Fruit fly (Drosophila melanogaster) whole organism, embryonic: ENCODE data around the gene CG10064.

Experiments
- Bgb ChIP-seq: fragments of 200-800 bp; sonication (Bioruptor generic); IDR thresholded peaks from 2 replicates; pipeline ENCODE4 v1.3.6; 2022; ENCODE audit warnings: missing biosample characterization, missing genetic modification characterization; ENCODE audit not compliant: partially characterized antibody
- CG11398 ChIP-seq: fragments of 200-800 bp; sonication (Bioruptor generic); optimal IDR thresholded peaks from 2 replicates; lab custom pipeline; 2016; ENCODE audit warnings: missing biosample characterization, missing genetic modification characterization
- CG11456 ChIP-seq: fragments of 200-800 bp; sonication (Bioruptor generic); IDR thresholded peaks from 3 replicates; pipeline ENCODE4 v1.3.6; 2022; ENCODE audit warnings: missing biosample characterization, missing genetic modification characterization
- CG12071 ChIP-seq: fragments of 200-800 bp; sonication (Bioruptor generic); optimal IDR thresholded peaks from 3 replicates; lab custom pipeline; 2018; ENCODE audit warnings: missing biosample characterization, mild to moderate bottlenecking, missing genetic modification characterization
- CG13287 ChIP-seq: fragments of 200-800 bp; sonication (Bioruptor generic); IDR thresholded peaks from 2 replicates; pipeline ENCODE4 v1.3.6; 2022; ENCODE audit warnings: missing biosample characterization, missing genetic modification characterization; ENCODE audit not compliant: partially characterized antibody
- CG14860 ChIP-seq: fragments of 200-800 bp; sonication (Bioruptor generic); IDR thresholded peaks from 3 replicates; pipeline ENCODE4 v1.3.6; 2022; ENCODE audit warnings: missing biosample characterization, missing genetic modification characterization; ENCODE audit not compliant: partially characterized antibody
- CG16813 ChIP-seq: fragments of 200-800 bp; sonication (Bioruptor generic); IDR thresholded peaks from 3 replicates; pipeline ENCODE4 v1.3.6; 2022; ENCODE audit warnings: missing biosample characterization, missing genetic modification characterization; ENCODE audit not compliant: partially characterized antibody
- CG2889 ChIP-seq: fragments of 200-800 bp; sonication (Bioruptor generic); IDR thresholded peaks from 3 replicates; pipeline ENCODE4 v1.3.6; 2022; ENCODE audit warnings: missing biosample characterization, missing genetic modification characterization
- CG31365 ChIP-seq: fragments of 200-800 bp; sonication (Bioruptor generic); optimal IDR thresholded peaks from 2 replicates; lab custom pipeline; 2018; ENCODE audit warnings: missing biosample characterization, mild to moderate bottlenecking, missing genetic modification characterization
- CG32532 ChIP-seq: fragments of 200-800 bp; sonication (Bioruptor generic); IDR thresholded peaks from 2 replicates; pipeline ENCODE4 v1.3.6; 2022; ENCODE audit warnings: missing biosample characterization, missing genetic modification characterization
- CG6765 ChIP-seq: fragments of 200-800 bp; sonication (Bioruptor generic); optimal IDR thresholded peaks from 3 replicates; lab custom pipeline; 2017; ENCODE audit warnings: missing biosample characterization, mild to moderate bottlenecking, missing genetic modification characterization
- Deaf1 ChIP-seq: fragments of 200-800 bp; optimal IDR thresholded peaks from 3 replicates; lab custom pipeline; 2019; ENCODE audit warnings: missing biosample characterization, mild to moderate bottlenecking, missing genetic modification characterization, moderate library complexity
- Dip2 ChIP-seq: fragments of 200-800 bp; sonication (Bioruptor generic); IDR thresholded peaks from 2 replicates; pipeline ENCODE4 v1.3.6; 2022; ENCODE audit warnings: missing biosample characterization, missing genetic modification characterization
- Dll ChIP-seq: fragments of 200-800 bp; sonication (Bioruptor generic); IDR thresholded peaks from 4 replicates; pipeline ENCODE4 v1.3.6; 2022; ENCODE audit warnings: missing biosample characterization, missing genetic modification characterization; ENCODE audit not compliant: partially characterized antibody
- Dref ChIP-seq: fragments of 200-800 bp; sonication (Bioruptor generic); IDR thresholded peaks from 2 replicates; pipeline ENCODE4 v1.3.6; 2022; ENCODE audit warnings: missing biosample characterization, missing genetic modification characterization
- Ets65A ChIP-seq: fragments of 200-800 bp; sonication (Bioruptor generic); peaks from one replicate; lab custom pipeline; 2016; ENCODE audit warnings: missing biosample characterization, missing genetic modification characterization
- Kr ChIP-seq: fragments of 200-800 bp; sonication (Bioruptor generic); optimal IDR thresholded peaks from 2 replicates; lab custom pipeline; 2017; ENCODE audit warnings: missing biosample characterization, mild to moderate bottlenecking, missing genetic modification characterization
- MBD-R2 ChIP-seq: fragments of 200-800 bp; sonication (Bioruptor generic); IDR thresholded peaks from 2 replicates; pipeline ENCODE4 v1.3.6; 2022; ENCODE audit warnings: missing biosample characterization, missing genetic modification characterization
- Opbp ChIP-seq: fragments of 200-800 bp; sonication (Bioruptor generic); IDR thresholded peaks from 3 replicates; pipeline ENCODE4 v1.3.6; 2022; ENCODE audit warnings: missing biosample characterization, missing genetic modification characterization; ENCODE audit not compliant: partially characterized antibody
- PHDP ChIP-seq: fragments of 200-800 bp; sonication (Bioruptor generic); optimal IDR thresholded peaks from 3 replicates; lab custom pipeline; 2018; ENCODE audit warnings: missing biosample characterization, mild to moderate bottlenecking, missing genetic modification characterization, moderate library complexity
- Ptx1 ChIP-seq: fragments of 200-800 bp; sonication (Bioruptor generic); IDR thresholded peaks from 2 replicates; pipeline ENCODE4 v1.3.6; 2022; ENCODE audit warnings: missing biosample characterization, missing genetic modification characterization
- Scr ChIP-seq: fragments of 200-800 bp; sonication (Bioruptor generic); IDR thresholded peaks from 2 replicates; pipeline ENCODE4 v1.3.6; 2022; ENCODE audit warnings: missing biosample characterization, missing genetic modification characterization; ENCODE audit not compliant: partially characterized antibody
- Trl ChIP-seq, 3 experiments: fragments of >200 bp in 2 of 3; fragments of 200-800 bp in 1 of 3; sonication (Bioruptor generic) in 1 of 3; optimal IDR thresholded peaks; 2 replicates in 1 of 3; 3 replicates in 2 of 3; lab custom pipeline; 2016 to 2017; ENCODE audit warnings: missing biosample characterization in 1 of 3, missing genetic modification characterization in 1 of 3
- Xrp1 ChIP-seq: fragments of 200-800 bp; sonication (Bioruptor generic); IDR thresholded peaks from 2 replicates; pipeline ENCODE4 v1.3.6; 2022; ENCODE audit warnings: missing biosample characterization, missing genetic modification characterization
- amos ChIP-seq: fragments of 200-800 bp; sonication (Bioruptor generic); IDR thresholded peaks from 2 replicates; pipeline ENCODE4 v1.3.6; 2022; ENCODE audit warnings: missing biosample characterization, missing genetic modification characterization; ENCODE audit not compliant: partially characterized antibody
- ato ChIP-seq: fragments of 200-800 bp; sonication (Bioruptor generic); IDR thresholded peaks from 2 replicates; pipeline ENCODE4 v1.3.6; 2022; ENCODE audit warnings: missing biosample characterization, missing genetic modification characterization; ENCODE audit not compliant: partially characterized antibody
- br ChIP-seq: fragments of >200 bp; optimal IDR thresholded peaks from 2 replicates; lab custom pipeline; 2017
- caup ChIP-seq: fragments of 200-800 bp; sonication (Bioruptor generic); optimal IDR thresholded peaks from 3 replicates; lab custom pipeline; 2017; ENCODE audit warnings: missing biosample characterization, mild to moderate bottlenecking, missing genetic modification characterization, moderate library complexity; ENCODE audit not compliant: severe bottlenecking
- cg ChIP-seq: fragments of 200-800 bp; sonication (Bioruptor generic); optimal IDR thresholded peaks from 3 replicates; lab custom pipeline; 2019; ENCODE audit warnings: missing biosample characterization, mild to moderate bottlenecking, missing genetic modification characterization, moderate library complexity
- emc ChIP-seq: fragments of 200-800 bp; sonication (Bioruptor generic); optimal IDR thresholded peaks from 2 replicates; lab custom pipeline; 2016; ENCODE audit warnings: missing biosample characterization, missing genetic modification characterization
- ftz-f1 ChIP-seq: fragments of 200-800 bp; sonication (Bioruptor generic); optimal IDR thresholded peaks from 2 replicates; lab custom pipeline; 2016; ENCODE audit warnings: missing biosample characterization, missing genetic modification characterization
- fu2 ChIP-seq: fragments of 200-800 bp; sonication (Bioruptor generic); optimal IDR thresholded peaks from 2 replicates; lab custom pipeline; 2016; ENCODE audit warnings: missing biosample characterization, missing genetic modification characterization
- lov ChIP-seq, 2 experiments: fragments of 200-800 bp in 1 of 2; fragments of >200 bp in 1 of 2; sonication (Bioruptor generic) in 1 of 2; IDR thresholded peaks in 1 of 2; optimal IDR thresholded peaks in 1 of 2; 2 replicates in 1 of 2; 3 replicates in 1 of 2; pipeline versions ENCODE4 v1.3.6 to Lab custom; 2017 to 2022; ENCODE audit warnings: missing biosample characterization in 1 of 2, missing genetic modification characterization in 1 of 2
- mld ChIP-seq: fragments of 200-800 bp; sonication (Bioruptor generic); IDR thresholded peaks from 3 replicates; pipeline ENCODE4 v1.3.6; 2022; ENCODE audit warnings: missing biosample characterization, missing genetic modification characterization; ENCODE audit not compliant: partially characterized antibody
- nerfin-1 ChIP-seq: fragments of 200-800 bp; sonication (Bioruptor generic); optimal IDR thresholded peaks from 3 replicates; lab custom pipeline; 2019; ENCODE audit warnings: missing biosample characterization, mild to moderate bottlenecking, missing genetic modification characterization, moderate library complexity
- sd ChIP-seq: fragments of 200-800 bp; sonication (Bioruptor generic); optimal IDR thresholded peaks from 3 replicates; lab custom pipeline; 2018; ENCODE audit warnings: missing biosample characterization, mild to moderate bottlenecking, missing genetic modification characterization, moderate library complexity
- seq ChIP-seq: fragments of 200-800 bp; sonication (Bioruptor generic); IDR thresholded peaks from 2 replicates; pipeline ENCODE4 v1.3.6; 2022; ENCODE audit warnings: missing biosample characterization, missing genetic modification characterization
- sr ChIP-seq: fragments of 200-800 bp; sonication (Bioruptor generic); IDR thresholded peaks from 3 replicates; pipeline ENCODE4 v1.3.6; 2022; ENCODE audit warnings: missing biosample characterization, missing genetic modification characterization
- tio ChIP-seq: fragments of 200-800 bp; sonication (Bioruptor generic); optimal IDR thresholded peaks from 2 replicates; lab custom pipeline; 2017; ENCODE audit warnings: missing biosample characterization, missing genetic modification characterization, inconsistent platforms
- tna ChIP-seq: fragments of 200-800 bp; sonication (Bioruptor generic); IDR thresholded peaks from 2 replicates; pipeline ENCODE4 v1.3.6; 2022; ENCODE audit warnings: missing biosample characterization, missing genetic modification characterization; ENCODE audit not compliant: partially characterized antibody
- ttk ChIP-seq: fragments of 200-800 bp; sonication (Bioruptor generic); IDR thresholded peaks from 2 replicates; pipeline ENCODE4 v2.1.2; 2022; ENCODE audit warnings: missing biosample characterization, missing genetic modification characterization
- unc-4 ChIP-seq: fragments of 200-800 bp; sonication (Bioruptor generic); IDR thresholded peaks from 2 replicates; pipeline ENCODE4 v1.3.6; 2022; ENCODE audit warnings: missing biosample characterization, missing genetic modification characterization; ENCODE audit not compliant: partially characterized antibody
- vvl ChIP-seq: fragments of 200-800 bp; sonication (Bioruptor generic); IDR thresholded peaks from 2 replicates; pipeline ENCODE4 v1.3.6; 2022; ENCODE audit warnings: missing biosample characterization, missing genetic modification characterization
- zen ChIP-seq: fragments of 200-800 bp; sonication (Bioruptor generic); optimal IDR thresholded peaks from 3 replicates; lab custom pipeline; 2018; ENCODE audit warnings: missing biosample characterization, mild to moderate bottlenecking, missing genetic modification characterization, moderate library complexity
- zen2 ChIP-seq: fragments of 200-800 bp; sonication (Bioruptor generic); IDR thresholded peaks from 3 replicates; pipeline ENCODE4 v1.3.6; 2022; ENCODE audit warnings: missing biosample characterization, missing genetic modification characterization; ENCODE audit not compliant: partially characterized antibody

Gene CG10064

DNA sequence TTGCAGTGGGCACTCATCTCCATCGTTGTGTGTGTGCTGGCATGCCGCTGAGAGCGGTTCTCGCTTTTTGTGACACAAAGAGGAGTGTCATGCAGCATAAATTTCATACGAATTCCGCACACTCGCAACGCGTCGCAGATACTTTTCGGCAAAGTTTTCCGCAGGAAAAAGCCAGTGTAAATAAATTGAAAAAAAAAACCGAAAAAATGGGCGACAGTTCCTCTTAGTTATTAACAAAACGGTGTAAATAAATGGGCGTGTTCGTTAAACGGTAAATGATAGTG is 24.9 kb downstream of the CG10064 start, which contains the start of gene tow (continued):
- TF ChIP-seq nerfin-1 (tag; lab: Kevin White, UChicago): peak; percentile 95
- no peak for TF ChIP-seq CG2889 (GFP tag; lab: Robert Waterston, UW)

DNA sequence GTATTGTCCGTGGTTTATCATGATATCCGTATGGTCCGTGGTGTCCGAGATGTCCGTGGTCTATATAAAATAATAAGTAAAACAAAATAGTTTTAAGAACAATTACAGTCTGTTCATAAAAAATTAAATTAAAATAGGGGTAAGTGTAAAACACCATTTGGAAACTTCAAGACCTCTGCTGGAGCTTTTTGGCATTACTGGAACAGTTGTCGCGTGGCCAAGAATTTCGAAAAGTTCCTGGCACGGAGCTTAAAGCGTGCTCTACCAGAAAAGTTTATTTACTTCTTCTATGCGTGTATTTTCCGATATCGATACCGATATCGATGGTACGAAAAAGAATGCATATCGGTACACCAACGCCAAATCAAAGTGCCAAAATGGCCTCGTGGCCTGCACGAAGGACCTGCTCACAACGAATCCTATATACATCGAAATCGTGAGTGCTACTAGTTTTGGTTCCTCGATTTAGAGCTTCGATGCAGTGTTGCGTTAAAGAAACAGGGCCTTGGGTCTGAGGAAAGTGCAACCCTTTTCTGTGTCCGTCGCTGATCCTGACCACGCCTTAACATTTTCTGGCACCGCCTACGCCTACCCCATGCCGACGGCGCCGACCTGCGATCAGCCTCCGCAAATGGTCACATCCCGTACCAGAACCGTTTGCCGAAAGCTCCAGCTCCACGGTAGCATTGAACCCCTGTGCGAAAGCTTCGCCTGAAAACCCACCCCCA is 25.4 kb downstream of the CG10064 start:
- TF ChIP-seq emc (no peak), Xrp1 (GFP tag; lab: Robert Waterston, UW) (no peak), CG13287 (GFP tag; lab: Robert Waterston, UW) (peak; percentile 77), amos (GFP tag; lab: Robert Waterston, UW) (peak; percentile 47; the same call in 1 of the 2 replicates), Dip2 (no peak), br (lab: Kevin White, UChicago) (no peak), Bgb (GFP tag; lab: Robert Waterston, UW) (peak; percentile 44; the same call in 1 of the 2 replicates), unc-4 (GFP tag; lab: Robert Waterston, UW) (peak; percentile 57), zen2 (peak; percentile 20; the same call in 1 of the 3 replicates), MBD-R2 (0 out of 2 replicates have a peak, but pooled peaks have one; percentile 39), caup (GFP tag; lab: Kevin White, UChicago) (no peak), CG11398 (GFP tag; lab: Kevin White, UChicago) (peak; percentile 5), cg (GFP tag; lab: Kevin White, UChicago) (peak; percentile 13), mld (GFP tag; lab: Robert Waterston, UW) (no peak), Kr (GFP tag; lab: Kevin White, UChicago) (no peak), CG32532 (GFP tag; lab: Robert Waterston, UW) (no peak), Trl (optimal IDR thresholded peaks at IDR 0.05; lab: Kevin White, UChicago) (no peak), Trl (GFP tag; optimal IDR thresholded peaks at IDR 0.05; lab: Kevin White, UChicago) (peak; percentile 16), tna (GFP tag; lab: Robert Waterston, UW) (0 out of 2 replicates have a peak, but pooled peaks have one; percentile 43), ftz-f1 (GFP tag; lab: Kevin White, UChicago) (peak; percentile 21), CG11456 (0 out of 3 replicates have a peak, but pooled peaks have one; percentile 26), CG16813 (peak; percentile 27; the same call in 1 of the 3 replicates), PHDP (tag; lab: Kevin White, UChicago) (no peak), CG12071 (no peak), vvl (no peak), CG14860 (GFP tag; lab: Robert Waterston, UW) (no peak), fu2 (GFP tag; lab: Kevin White, UChicago) (no peak), ato (GFP tag; lab: Robert Waterston, UW) (peak; percentile 26; the same call in 1 of the 2 replicates), Ets65A (GFP tag; lab: Kevin White, UChicago) (peak; percentile 34), Opbp (GFP tag; lab: Robert Waterston, UW) (peak; percentile 43; the same call in 2 of the 3 replicates), lov (optimal IDR thresholded peaks at IDR 0.05; lab: Kevin White, UChicago) (no peak), lov (GFP tag; IDR thresholded peaks at IDR 0.05; lab: Robert Waterston, UW) (no peak), CG31365 (tag; lab: Kevin White, UChicago) (no peak), ttk (GFP tag; lab: Robert Waterston, UW) (peak; percentile 68; the same call in 1 of the 2 replicates), sr (GFP tag; lab: Robert Waterston, UW) (peak; percentile 45; the same call in 1 of the 3 replicates), sd (tag; lab: Kevin White, UChicago) (peak; percentile 75), Dll (GFP tag; lab: Robert Waterston, UW) (peak; percentile 68; the same call in 3 of the 4 replicates), Dref (GFP tag; lab: Robert Waterston, UW) (peak; percentile 63), seq (GFP tag; lab: Robert Waterston, UW) (peak; percentile 68; the same call in 1 of the 2 replicates), Deaf1 (tag; lab: Kevin White, UChicago) (peak; percentile 20), tio (GFP tag; lab: Kevin White, UChicago) (no peak), Scr (GFP tag; lab: Robert Waterston, UW) (peak; percentile 33), zen (no peak), Ptx1 (GFP tag; lab: Robert Waterston, UW) (no peak), CG6765 (GFP tag; lab: Kevin White, UChicago) (no peak)
